Fruit fly (Drosophila melanogaster) whole organism, embryonic: ENCODE measurements around the gene CG1999.

Experiments used
- BEAF-32 ChIP-seq: fragments of 200-800 bp; sonication (Bioruptor generic); optimal IDR thresholded peaks from 3 replicates; lab custom pipeline; 2017; ENCODE audit warnings: missing biosample characterization, missing genetic modification characterization, mild to moderate bottlenecking, moderate library complexity, missing genetic modification reagents
- CG11093 ChIP-seq: fragments of 200-800 bp; sonication (Bioruptor generic); IDR thresholded peaks from 3 replicates; pipeline ENCODE4 v1.3.6; 2022; ENCODE audit warnings: missing biosample characterization, missing genetic modification characterization
- CG12071 ChIP-seq: fragments of 200-800 bp; sonication (Bioruptor generic); optimal IDR thresholded peaks from 3 replicates; lab custom pipeline; 2018; ENCODE audit warnings: missing biosample characterization, mild to moderate bottlenecking, missing genetic modification characterization
- CG12659 ChIP-seq: fragments of 200-800 bp; sonication (Bioruptor generic); optimal IDR thresholded peaks from 3 replicates; lab custom pipeline; 2017; ENCODE audit warnings: mild to moderate bottlenecking, missing biosample characterization, missing genetic modification reagents, missing genetic modification characterization
- CG13894 ChIP-seq: fragments of 200-800 bp; sonication (Bioruptor generic); optimal IDR thresholded peaks from 3 replicates; lab custom pipeline; 2018; ENCODE audit warnings: missing biosample characterization, mild to moderate bottlenecking, missing genetic modification characterization, moderate library complexity
- CG18599 ChIP-seq: fragments of 200-800 bp; sonication (Bioruptor generic); optimal IDR thresholded peaks from 3 replicates; lab custom pipeline; 2017; ENCODE audit warnings: missing biosample characterization, missing genetic modification characterization, mild to moderate bottlenecking, moderate library complexity, missing genetic modification reagents
- CG18764 ChIP-seq: fragments of 200-800 bp; sonication (Bioruptor generic); optimal IDR thresholded peaks from 3 replicates; lab custom pipeline; 2016; ENCODE audit warnings: missing biosample characterization, missing genetic modification characterization
- CG2712 ChIP-seq: fragments of 200-800 bp; optimal IDR thresholded peaks from 3 replicates; lab custom pipeline; 2019; ENCODE audit warnings: missing biosample characterization, mild to moderate bottlenecking, missing genetic modification characterization, moderate library complexity
- CG30431 ChIP-seq: fragments of 200-800 bp; sonication (Bioruptor generic); optimal IDR thresholded peaks from 2 replicates; lab custom pipeline; 2017; ENCODE audit warnings: missing biosample characterization, missing genetic modification characterization
- CG32532 ChIP-seq: fragments of 200-800 bp; sonication (Bioruptor generic); IDR thresholded peaks from 2 replicates; pipeline ENCODE4 v1.3.6; 2022; ENCODE audit warnings: missing biosample characterization, missing genetic modification characterization
- CG3838 ChIP-seq: fragments of 200-800 bp; sonication (Bioruptor generic); optimal IDR thresholded peaks from 3 replicates; lab custom pipeline; 2016; ENCODE audit warnings: missing biosample characterization, missing genetic modification characterization
- CG6272 ChIP-seq: fragments of 200-800 bp; sonication (Bioruptor generic); IDR thresholded peaks from 2 replicates; pipeline ENCODE4 v1.3.6; 2022; ENCODE audit warnings: missing biosample characterization, missing genetic modification characterization
- CG6854 ChIP-seq: fragments of 200-800 bp; sonication (Bioruptor generic); optimal IDR thresholded peaks from 3 replicates; lab custom pipeline; 2017; ENCODE audit warnings: missing biosample characterization, mild to moderate bottlenecking, missing genetic modification characterization
- CG9817 ChIP-seq: fragments of 200-800 bp; sonication (Bioruptor generic); optimal IDR thresholded peaks from 2 replicates; lab custom pipeline; 2018; ENCODE audit warnings: missing biosample characterization, mild to moderate bottlenecking, missing genetic modification characterization, moderate library complexity
- Chrac-16 ChIP-seq: fragments of 200-800 bp; sonication (Bioruptor generic); optimal IDR thresholded peaks from 3 replicates; lab custom pipeline; 2016; ENCODE audit warnings: missing biosample characterization, missing genetic modification characterization
- CoRest ChIP-seq: fragments of 200-800 bp; sonication (Bioruptor generic); optimal IDR thresholded peaks from 3 replicates; lab custom pipeline; 2018; ENCODE audit warnings: missing biosample characterization, mild to moderate bottlenecking, missing genetic modification characterization, moderate library complexity
- Doc2 ChIP-seq: fragments of 200-800 bp; sonication (Bioruptor generic); IDR thresholded peaks from 2 replicates; pipeline ENCODE4 v1.3.6; 2022; ENCODE audit warnings: missing biosample characterization, missing genetic modification characterization
- Doc3 ChIP-seq: fragments of 200-800 bp; sonication (Bioruptor generic); IDR thresholded peaks from 3 replicates; pipeline ENCODE4 v1.3.6; 2022; ENCODE audit warnings: missing biosample characterization, missing genetic modification characterization; ENCODE audit not compliant: partially characterized antibody
- HmgD ChIP-seq: fragments of 200-800 bp; sonication (Bioruptor generic); optimal IDR thresholded peaks from 3 replicates; lab custom pipeline; 2016; ENCODE audit warnings: missing biosample characterization, missing genetic modification characterization
- Lhr ChIP-seq: fragments of 200-800 bp; sonication (Bioruptor generic); optimal IDR thresholded peaks from 3 replicates; lab custom pipeline; 2017; ENCODE audit warnings: mild to moderate bottlenecking, missing biosample characterization, missing genetic modification reagents, missing genetic modification characterization
- MBD-R2 ChIP-seq: fragments of 200-800 bp; sonication (Bioruptor generic); IDR thresholded peaks from 2 replicates; pipeline ENCODE4 v1.3.6; 2022; ENCODE audit warnings: missing biosample characterization, missing genetic modification characterization
- Med ChIP-seq: fragments of 200-800 bp; sonication (Bioruptor generic); peaks from one replicate; lab custom pipeline; 2016; ENCODE audit warnings: missing biosample characterization, missing genetic modification characterization, mild to moderate bottlenecking, inconsistent platforms, moderate library complexity
- NC2α ChIP-seq: fragments of 200-800 bp; sonication (Bioruptor generic); optimal IDR thresholded peaks from 2 replicates; lab custom pipeline; 2016; ENCODE audit warnings: missing biosample characterization, missing genetic modification characterization
- Poxn ChIP-seq: fragments of 200-800 bp; sonication (Bioruptor generic); IDR thresholded peaks from 2 replicates; pipeline ENCODE4 v1.3.6; 2022; ENCODE audit warnings: missing biosample characterization, missing genetic modification characterization
- Ravus ChIP-seq: fragments of 200-800 bp; sonication (Bioruptor generic); IDR thresholded peaks from 2 replicates; pipeline ENCODE4 v1.3.6; 2022; ENCODE audit warnings: missing biosample characterization, missing genetic modification characterization
- Rfx ChIP-seq: fragments of 200-800 bp; sonication (Bioruptor generic); IDR thresholded peaks from 2 replicates; pipeline ENCODE4 v1.3.6; 2022; ENCODE audit warnings: missing biosample characterization, missing genetic modification characterization
- Scr ChIP-seq: fragments of 200-800 bp; sonication (Bioruptor generic); IDR thresholded peaks from 2 replicates; pipeline ENCODE4 v1.3.6; 2022; ENCODE audit warnings: missing biosample characterization, missing genetic modification characterization; ENCODE audit not compliant: partially characterized antibody
- Sry-β ChIP-seq: fragments of 200-800 bp; sonication (Bioruptor generic); optimal IDR thresholded peaks from 2 replicates; lab custom pipeline; 2018; ENCODE audit warnings: missing biosample characterization, mild to moderate bottlenecking, missing genetic modification characterization, moderate library complexity
- YL-1 ChIP-seq: fragments of 200-800 bp; sonication (Bioruptor generic); optimal IDR thresholded peaks from 3 replicates; lab custom pipeline; 2017; ENCODE audit warnings: missing biosample characterization, mild to moderate bottlenecking, missing genetic modification characterization
- ase ChIP-seq: fragments of 200-800 bp; sonication (Bioruptor generic); IDR thresholded peaks from 3 replicates; pipeline ENCODE4 v1.3.6; 2022; ENCODE audit warnings: missing biosample characterization, missing genetic modification characterization
- bbx ChIP-seq: fragments of 200-800 bp; sonication (Bioruptor generic); IDR thresholded peaks from 2 replicates; pipeline ENCODE4 v1.3.6; 2022; ENCODE audit warnings: missing biosample characterization, missing genetic modification characterization; ENCODE audit not compliant: partially characterized antibody
- bowl ChIP-seq: fragments of 200-800 bp; sonication (Bioruptor generic); IDR thresholded peaks from 2 replicates; pipeline ENCODE4 v1.3.6; 2022; ENCODE audit warnings: missing biosample characterization, missing genetic modification characterization
- crp ChIP-seq, 2 experiments: fragments of 200-800 bp; sonication (Bioruptor generic); optimal IDR thresholded peaks; 2 replicates in 1 of 2; 3 replicates in 1 of 2; lab custom pipeline; 2017; ENCODE audit warnings: missing biosample characterization in 2 of 2, missing genetic modification characterization in 2 of 2, mild to moderate bottlenecking in 1 of 2, moderate library complexity in 1 of 2
- dan ChIP-seq: fragments of 200-800 bp; sonication (Bioruptor generic); IDR thresholded peaks from 2 replicates; pipeline ENCODE4 v1.3.6; 2022; ENCODE audit warnings: missing biosample characterization, missing genetic modification characterization
- dysf ChIP-seq: fragments of 200-800 bp; sonication (Bioruptor generic); IDR thresholded peaks from 3 replicates; pipeline ENCODE4 v1.3.6; 2022; ENCODE audit warnings: missing biosample characterization, missing genetic modification characterization
- ewg ChIP-seq: fragments of 200-800 bp; sonication (Bioruptor generic); optimal IDR thresholded peaks from 3 replicates; lab custom pipeline; 2017; ENCODE audit warnings: mild to moderate bottlenecking, missing biosample characterization, missing genetic modification reagents, missing genetic modification characterization
- fd3F ChIP-seq: fragments of 200-800 bp; sonication (Bioruptor generic); optimal IDR thresholded peaks from 2 replicates; lab custom pipeline; 2018; ENCODE audit warnings: missing biosample characterization, mild to moderate bottlenecking, missing genetic modification characterization, moderate library complexity
- fd64A ChIP-seq: fragments of 200-800 bp; sonication (Bioruptor generic); optimal IDR thresholded peaks from 3 replicates; lab custom pipeline; 2018; ENCODE audit warnings: missing biosample characterization, mild to moderate bottlenecking, missing genetic modification characterization
- gt ChIP-seq: fragments of 200-800 bp; sonication (Bioruptor generic); IDR thresholded peaks from 2 replicates; pipeline ENCODE4 v1.3.6; 2022; ENCODE audit warnings: missing biosample characterization, missing genetic modification characterization
- hbn ChIP-seq: fragments of 200-800 bp; sonication (Bioruptor generic); IDR thresholded peaks from 2 replicates; pipeline ENCODE4 v1.3.6; 2022; ENCODE audit warnings: missing biosample characterization, missing genetic modification characterization; ENCODE audit not compliant: partially characterized antibody
- ind ChIP-seq: fragments of 200-800 bp; sonication (Bioruptor generic); optimal IDR thresholded peaks from 3 replicates; lab custom pipeline; 2016; ENCODE audit warnings: missing biosample characterization, missing genetic modification characterization
- kah ChIP-seq: fragments of 200-800 bp; sonication (Bioruptor generic); optimal IDR thresholded peaks from 2 replicates; lab custom pipeline; 2018; ENCODE audit warnings: missing biosample characterization, mild to moderate bottlenecking, missing genetic modification characterization
- klu ChIP-seq: fragments of 200-800 bp; sonication (Bioruptor generic); IDR thresholded peaks from 2 replicates; pipeline ENCODE4 v1.3.6; 2022; ENCODE audit warnings: missing biosample characterization, missing genetic modification characterization
- kni ChIP-seq: fragments of 200-800 bp; sonication (Bioruptor generic); optimal IDR thresholded peaks from 3 replicates; lab custom pipeline; 2017; ENCODE audit warnings: mild to moderate bottlenecking, missing biosample characterization, missing genetic modification reagents, missing genetic modification characterization
- sd ChIP-seq: fragments of 200-800 bp; sonication (Bioruptor generic); optimal IDR thresholded peaks from 3 replicates; lab custom pipeline; 2018; ENCODE audit warnings: missing biosample characterization, mild to moderate bottlenecking, missing genetic modification characterization, moderate library complexity
- unc-4 ChIP-seq: fragments of 200-800 bp; sonication (Bioruptor generic); IDR thresholded peaks from 2 replicates; pipeline ENCODE4 v1.3.6; 2022; ENCODE audit warnings: missing biosample characterization, missing genetic modification characterization; ENCODE audit not compliant: partially characterized antibody
- unpg ChIP-seq: fragments of 200-800 bp; sonication (Bioruptor generic); optimal IDR thresholded peaks from 3 replicates; lab custom pipeline; 2018; ENCODE audit warnings: missing biosample characterization, mild to moderate bottlenecking, missing genetic modification characterization, moderate library complexity

Gene CG1999

DNA sequence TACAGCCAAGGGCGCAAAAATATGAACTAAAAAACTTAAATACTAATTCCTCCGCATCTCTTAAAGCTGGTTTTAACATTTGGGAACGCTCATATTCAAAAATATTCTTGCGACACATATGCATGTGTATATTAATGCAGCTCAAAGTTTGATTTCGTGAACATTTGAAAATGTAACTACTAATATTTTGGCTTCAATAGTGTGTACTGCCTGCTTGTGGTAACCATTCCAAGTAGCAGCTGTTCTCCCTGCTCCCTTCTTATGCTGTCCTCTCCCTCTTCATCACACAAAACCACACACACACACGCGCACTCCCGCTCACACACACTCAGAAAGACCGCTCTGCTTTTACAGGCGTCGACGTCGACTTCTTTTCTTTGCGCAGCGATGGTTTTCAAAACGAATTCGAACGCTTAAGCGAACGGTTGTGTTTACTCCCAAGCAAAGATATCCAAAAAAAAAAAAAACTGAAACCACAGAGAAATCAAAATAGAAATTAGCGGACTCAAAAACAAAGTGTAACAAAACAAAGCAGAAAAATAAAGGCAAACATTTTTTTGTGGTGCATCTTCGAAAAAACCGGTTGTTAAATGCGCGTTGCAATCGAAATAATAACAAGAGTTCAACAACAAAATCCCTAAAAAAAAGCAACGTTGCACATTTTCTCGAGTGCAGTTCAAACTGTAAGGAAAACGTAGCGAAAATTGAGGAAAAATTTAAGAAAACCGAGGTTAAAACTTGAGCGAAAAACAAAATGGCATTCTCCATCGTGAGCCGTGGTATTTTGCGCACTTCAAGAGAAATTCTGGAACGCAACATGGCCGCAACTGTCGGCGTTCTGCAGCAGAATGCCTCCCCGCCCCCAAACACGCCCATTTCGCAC is 21.4 kb upstream of the CG1999 start, which contains the start of gene CBP (continued):
- TF ChIP-seq crp (GFP tag; optimal IDR thresholded peaks at IDR 0.05; lab: Kevin White, UChicago) (peak; percentile 23 to 77), dan (GFP tag; lab: Robert Waterston, UW) (peak; percentile 89; the same call in 1 of the 2 replicates), MBD-R2 (peak; percentile 81), kni (GFP tag; lab: Kevin White, UChicago) (peak; percentile 96), hbn (GFP tag; lab: Robert Waterston, UW) (no peak), Poxn (GFP tag; lab: Robert Waterston, UW) (peak; percentile 67), CG12071 (GFP tag; lab: Kevin White, UChicago) (peak; percentile 98), sd (tag; lab: Kevin White, UChicago) (peak; percentile 90), kah (peak; percentile 95), Scr (GFP tag; lab: Robert Waterston, UW) (no peak), CG18599 (peak; percentile 97), bbx (GFP tag; lab: Robert Waterston, UW) (peak; percentile 30; the same call in 1 of the 2 replicates), CG11093 (peak; percentile 89), CG32532 (peak; percentile 94), YL-1 (GFP tag; lab: Kevin White, UChicago) (peak; percentile 96), Med (peak; percentile 100), ind (peak; percentile 97), ase (GFP tag; lab: Robert Waterston, UW) (peak; percentile 92), Rfx (GFP tag; lab: Robert Waterston, UW) (peak; percentile 93), Doc2 (GFP tag; lab: Robert Waterston, UW) (peak; percentile 29; the same call in 1 of the 2 replicates), gt (GFP tag; lab: Robert Waterston, UW) (peak; percentile 87), CG18764 (GFP tag; lab: Kevin White, UChicago) (peak; percentile 95), fd3F (GFP tag; lab: Kevin White, UChicago) (peak; percentile 94), CG6854 (GFP tag; lab: Kevin White, UChicago) (peak; percentile 96), HmgD (GFP tag; lab: Kevin White, UChicago) (peak; percentile 94), CoRest (tag; lab: Kevin White, UChicago) (peak; percentile 98), Chrac-16 (GFP tag; lab: Kevin White, UChicago) (peak; percentile 97), Lhr (GFP tag; lab: Kevin White, UChicago) (peak; percentile 97), NC2α (GFP tag; lab: Kevin White, UChicago) (peak; percentile 96), CG12659 (GFP tag; lab: Kevin White, UChicago) (peak; percentile 97), Ravus (GFP tag; lab: Robert Waterston, UW) (peak; percentile 84), CG6272 (GFP tag; lab: Robert Waterston, UW) (peak; percentile 88), BEAF-32 (GFP tag; lab: Kevin White, UChicago) (peak; percentile 12), unc-4 (GFP tag; lab: Robert Waterston, UW) (0 out of 2 replicates have a peak, but pooled peaks have one; percentile 16), unpg (GFP tag; lab: Kevin White, UChicago) (peak; percentile 99), dysf (GFP tag; lab: Robert Waterston, UW) (peak; percentile 97), CG3838 (peak; percentile 87), bowl (peak; percentile 90), CG9817 (peak; percentile 96), ewg (peak; percentile 96), CG13894 (tag; lab: Kevin White, UChicago) (peak; percentile 93), CG2712 (tag; lab: Kevin White, UChicago) (peak; percentile 99), klu (peak; percentile 85), Sry-β (peak; percentile 79), Doc3 (no peak), CG30431 (peak; percentile 98), fd64A (GFP tag; lab: Kevin White, UChicago) (peak; percentile 97)
